Worm (Caenorhabditis elegans): ENCODE data around the gene C03A3.3.

The C03A3.3 gene

ce11 chrX:11222597-11223218 is 46.2 kb downstream of the C03A3.3 start, which contains the start of gene C34F6.9:
C34F6.9 (minus strand) TSS chrX:11222647.
- TF ChIP-seq scrt-1 (GFP tag; IDR thresholded peaks at IDR 0.05) (no peak), tbx-37 (GFP tag; conservative IDR thresholded peaks at IDR 0.05) (no peak), ama-1 (optimal IDR thresholded peaks at IDR 0.05) (no peak), B0310.2 (tag; optimal IDR thresholded peaks at IDR 0.05) (no peak), tbx-11 (GFP tag; IDR thresholded peaks at IDR 0.05) (no peak), aly-1 (tag; optimal IDR thresholded peaks at IDR 0.05) (no peak), tra-4 (tag; optimal IDR thresholded peaks at IDR 0.05) (no peak), ceh-36 (tag; optimal IDR thresholded peaks at IDR 0.05) (no peak)

Data from whole organism, early embryonic.